Fruit fly (Drosophila melanogaster): ENCODE data around the gene CG32085.

The CG32085 gene

dm6 chr3L:11691203-11691797 is 11.2 kb upstream of the CG32085 start, which contains the start of the genes Pldn and CG14135 (continued):
- TF ChIP-seq CG31365 (tag; optimal IDR thresholded peaks at IDR 0.05) = no peak
- no peak for TF ChIP-seq TFAM (GFP tag; optimal IDR thresholded peaks at IDR 0.05)
- no peak for TF ChIP-seq CG17568 (GFP tag; optimal IDR thresholded peaks at IDR 0.05)
- TF ChIP-seq gce (GFP tag; IDR thresholded peaks at IDR 0.05) = no peak
- peak; percentile 3 for TF ChIP-seq CG12391 (tag; optimal IDR thresholded peaks at IDR 0.05)
- TF ChIP-seq org-1 (GFP tag; optimal IDR thresholded peaks at IDR 0.05) = no peak
- peak; percentile 99 for TF ChIP-seq CG6654 (GFP tag; optimal IDR thresholded peaks at IDR 0.05)
- no peak for TF ChIP-seq Hmx (GFP tag; optimal IDR thresholded peaks at IDR 0.05)
- TF ChIP-seq HLHmδ (GFP tag; optimal IDR thresholded peaks at IDR 0.05) = no peak
- TF ChIP-seq pita (GFP tag; optimal IDR thresholded peaks at IDR 0.05) = peak; percentile 75
- no peak for TF ChIP-seq pnt (GFP tag; optimal IDR thresholded peaks at IDR 0.05)
- no peak for TF ChIP-seq CG11723 (GFP tag; optimal IDR thresholded peaks at IDR 0.05)
- peak; percentile 29 for TF ChIP-seq MESR4 (GFP tag; optimal IDR thresholded peaks at IDR 0.05)
- no peak for TF ChIP-seq Drgx (GFP tag; IDR thresholded peaks at IDR 0.05)
- TF ChIP-seq Doc3 (GFP tag; IDR thresholded peaks at IDR 0.05; ENCODE audit: partially characterized antibody) = peak; percentile 47; the same call in 1 of the 3 replicates
- no peak for TF ChIP-seq sim (GFP tag; IDR thresholded peaks at IDR 0.05)
- TF ChIP-seq CG34224 (GFP tag; IDR thresholded peaks at IDR 0.05; ENCODE audit: partially characterized antibody) = 0 out of 3 replicates have a peak, but pooled peaks have one; percentile 36
- TF ChIP-seq lov (optimal IDR thresholded peaks at IDR 0.05) = no peak
- no peak for TF ChIP-seq lov (GFP tag; IDR thresholded peaks at IDR 0.05)
- no peak for TF ChIP-seq vnd (GFP tag; IDR thresholded peaks at IDR 0.05; ENCODE audit: partially characterized antibody)
- TF ChIP-seq tll (GFP tag; optimal IDR thresholded peaks at IDR 0.05) = no peak
- TF ChIP-seq kah (GFP tag; optimal IDR thresholded peaks at IDR 0.05) = no peak
- TF ChIP-seq az2 (GFP tag; optimal IDR thresholded peaks at IDR 0.05) = no peak
- TF ChIP-seq CG15073 (GFP tag; optimal IDR thresholded peaks at IDR 0.05) = no peak
- no peak for TF ChIP-seq Oli (tag; optimal IDR thresholded peaks at IDR 0.05)
- peak; percentile 1; the same call in 1 of the 3 replicates for TF ChIP-seq CG34422 (GFP tag; IDR thresholded peaks at IDR 0.05)
- no peak for TF ChIP-seq CG7271 (tag; optimal IDR thresholded peaks at IDR 0.05)
- no peak for TF ChIP-seq slbo (GFP tag; IDR thresholded peaks at IDR 0.05)
- TF ChIP-seq CG9876 (GFP tag; optimal IDR thresholded peaks at IDR 0.05) = no peak
- TF ChIP-seq sima (GFP tag; optimal IDR thresholded peaks at IDR 0.05) = no peak
- TF ChIP-seq otp (GFP tag; IDR thresholded peaks at IDR 0.05) = no peak
- TF ChIP-seq CG5180 (GFP tag; optimal IDR thresholded peaks at IDR 0.05) = no peak
- no peak for TF ChIP-seq wdn (GFP tag; IDR thresholded peaks at IDR 0.05)
- TF ChIP-seq CG8388 (GFP tag; optimal IDR thresholded peaks at IDR 0.05) = no peak
- no peak for TF ChIP-seq dmrt99B (tag; optimal IDR thresholded peaks at IDR 0.05)
- no peak for TF ChIP-seq en (GFP tag; optimal IDR thresholded peaks at IDR 0.05)
- no peak for TF ChIP-seq CG2120 (GFP tag; optimal IDR thresholded peaks at IDR 0.05)
- no peak for TF ChIP-seq NK7.1 (GFP tag; optimal IDR thresholded peaks at IDR 0.05)
- TF ChIP-seq CG8290 (GFP tag; optimal IDR thresholded peaks at IDR 0.05) = no peak
- peak in 1 of 2 experiments; percentile 3 for TF ChIP-seq CG8290 (tag; optimal IDR thresholded peaks at IDR 0.05)
- no peak for TF ChIP-seq chinmo (GFP tag; IDR thresholded peaks at IDR 0.05; ENCODE audit: partially characterized antibody)
- TF ChIP-seq Blimp-1 (GFP tag; optimal IDR thresholded peaks at IDR 0.05) = peak; percentile 36
- TF ChIP-seq dysf (GFP tag; IDR thresholded peaks at IDR 0.05) = no peak
- TF ChIP-seq CG9932 (GFP tag; IDR thresholded peaks at IDR 0.05) = no peak
- no peak for TF ChIP-seq CG10959 (GFP tag; IDR thresholded peaks at IDR 0.05)
- no peak for TF ChIP-seq CG2129 (GFP tag; IDR thresholded peaks at IDR 0.05; ENCODE audit: partially characterized antibody)
- TF ChIP-seq Oaz (GFP tag; IDR thresholded peaks at IDR 0.05) = no peak
- no peak for TF ChIP-seq Xbp1 (GFP tag; optimal IDR thresholded peaks at IDR 0.05)
- no peak for TF ChIP-seq CG13296 (GFP tag; optimal IDR thresholded peaks at IDR 0.05)
- no peak for TF ChIP-seq H15 (GFP tag; IDR thresholded peaks at IDR 0.05)
- no peak for TF ChIP-seq Ets65A (GFP tag)

Measured in whole organism, embryonic.